Fruit fly (Drosophila melanogaster) whole organism, embryonic: ENCODE measurements around the gene lectin-37Db.

ENCODE experiments used
- PHDP ChIP-seq: fragments of 200-800 bp; sonication (Bioruptor generic); optimal IDR thresholded peaks from 3 replicates; lab custom pipeline; 2018; ENCODE audit warnings: missing biosample characterization, mild to moderate bottlenecking, missing genetic modification characterization, moderate library complexity
- emc ChIP-seq: fragments of 200-800 bp; sonication (Bioruptor generic); optimal IDR thresholded peaks from 2 replicates; lab custom pipeline; 2016; ENCODE audit warnings: missing biosample characterization, missing genetic modification characterization
- jing ChIP-seq: fragments of 200-800 bp; sonication (Bioruptor generic); optimal IDR thresholded peaks from 2 replicates; lab custom pipeline; 2018; ENCODE audit warnings: missing biosample characterization, mild to moderate bottlenecking, missing genetic modification characterization
- prd ChIP-seq, 3 experiments: fragments of >200 bp in 2 of 3; fragments of 200-800 bp in 1 of 3; sonication (Bioruptor generic) in 1 of 3; optimal IDR thresholded peaks in 2 of 3; IDR thresholded peaks in 1 of 3; 2 replicates in 2 of 3; 3 replicates in 1 of 3; pipeline versions ENCODE4 v1.3.6 to Lab custom; 2017 to 2022; ENCODE audit warnings: missing biosample characterization in 1 of 3, missing genetic modification characterization in 1 of 3

DNA sequence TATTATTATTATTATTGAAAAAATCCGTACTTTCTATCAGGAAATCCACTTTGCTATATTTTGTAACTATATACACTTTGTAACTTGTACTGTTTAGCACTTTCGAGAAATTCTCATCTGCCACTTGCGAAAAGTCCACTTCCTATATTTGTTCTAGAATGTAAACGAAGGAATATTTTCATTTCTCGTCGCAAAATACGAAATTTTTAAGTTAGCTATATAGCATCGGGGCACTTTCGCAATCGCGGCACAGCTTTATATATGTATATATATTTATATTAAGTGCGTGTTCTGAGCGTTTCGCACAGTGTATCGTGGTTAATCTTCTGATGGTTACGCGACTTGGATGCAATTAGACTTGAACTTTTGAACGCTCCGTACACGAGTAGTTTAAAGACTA is 22.9 kb downstream of the lectin-37Db start, which contains the start of gene RanGAP:
- no peak for TF ChIP-seq jing (GFP tag; lab: Kevin White, UChicago)
- TF ChIP-seq PHDP: no peak
- TF ChIP-seq prd (optimal IDR thresholded peaks at IDR 0.05; lab: Kevin White, UChicago): no peak
- no peak for TF ChIP-seq prd (GFP tag; IDR thresholded peaks at IDR 0.05; lab: Robert Waterston, UW)
- TF ChIP-seq emc: no peak
